Worm (Caenorhabditis elegans) whole organism, young adult: ENCODE data around the gene T06D8.10.

Source experiments
- B0336.3 ChIP-seq: fragments of 200-800 bp; sonication (Bioruptor generic); IDR thresholded peaks from 2 replicates; pipeline ENCODE4 v1.3.6; 2022; ENCODE audit warnings: missing genetic modification characterization, missing compliant biosample characterization
- F49E8.2 ChIP-seq: sonication (generic microtip); optimal IDR thresholded peaks from 3 replicates; lab custom pipeline; 2017; ENCODE audit warnings: missing genetic modification characterization, mild to moderate bottlenecking, missing compliant biosample characterization, antibody characterized with exemption, moderate library complexity; ENCODE audit not compliant: insufficient read depth
- Y95B8A.8 ChIP-seq: fragments of 200-800 bp; sonication (Bioruptor generic); IDR thresholded peaks from 2 replicates; pipeline ENCODE4 v1.3.6; 2022; ENCODE audit warnings: missing genetic modification reagents, missing genetic modification characterization, missing compliant biosample characterization
- ceh-100 ChIP-seq: fragments of 200-800 bp; sonication (Bioruptor generic); IDR thresholded peaks from 2 replicates; pipeline ENCODE4 v1.3.6; 2022; ENCODE audit warnings: missing genetic modification reagents, missing genetic modification characterization, missing compliant biosample characterization
- egrh-3 ChIP-seq: fragments of 200-800 bp; sonication (Bioruptor generic); IDR thresholded peaks from 2 replicates; pipeline ENCODE4 v1.3.6; 2022; ENCODE audit warnings: missing genetic modification reagents, missing genetic modification characterization, missing compliant biosample characterization
- hmg-1.2 ChIP-seq: fragments of 200-800 bp; sonication (Bioruptor generic); IDR thresholded peaks from 2 replicates; pipeline ENCODE4 v1.3.6; 2022; ENCODE audit warnings: missing genetic modification reagents, missing genetic modification characterization, missing compliant biosample characterization
- lsl-1 ChIP-seq: fragments of 200-800 bp; sonication (Bioruptor generic); optimal IDR thresholded peaks from 2 replicates; lab custom pipeline; 2018; ENCODE audit warnings: mild to moderate bottlenecking, missing genetic modification characterization, moderate library complexity, missing compliant biosample characterization
- pha-4 ChIP-seq: fragments of 150-350 bp; sonication (generic microtip); optimal IDR thresholded peaks from 2 replicates; lab custom pipeline; 2014; ENCODE audit warnings: missing biosample characterization, missing genetic modification reagents, missing genetic modification characterization
- snpc-1.3 ChIP-seq: sonication (generic microtip); optimal IDR thresholded peaks from 2 replicates; lab custom pipeline; 2017; ENCODE audit warnings: missing genetic modification characterization, mild to moderate bottlenecking, missing compliant biosample characterization, antibody characterized with exemption, moderate library complexity, missing genotype, missing genetic modification reagents; ENCODE audit not compliant: insufficient read depth
- tbp1 ChIP-seq: fragments of 200-800 bp; sonication (Bioruptor generic); optimal IDR thresholded peaks from 2 replicates; lab custom pipeline; 2018; ENCODE audit warnings: mild to moderate bottlenecking, missing genetic modification characterization, missing compliant biosample characterization
- unc-130 ChIP-seq: sonication (generic microtip); optimal IDR thresholded peaks from 2 replicates; lab custom pipeline; 2016; ENCODE audit warnings: missing genetic modification reagents, missing genetic modification characterization, missing compliant biosample characterization
- ztf-18 ChIP-seq: sonication (generic microtip); optimal IDR thresholded peaks from 2 replicates; lab custom pipeline; 2016; ENCODE audit warnings: missing genotype, mild to moderate bottlenecking, missing genetic modification characterization, missing compliant biosample characterization

- TF ChIP-seq unc-130, result no peak
- TF ChIP-seq F49E8.2 (tag; lab: Kevin White, UChicago), result no peak
- TF ChIP-seq snpc-1.3 (tag; lab: Kevin White, UChicago), result no peak
- no peak for TF ChIP-seq egrh-3 (GFP tag; lab: Robert Waterston, UW)
- no peak for TF ChIP-seq hmg-1.2
- no peak for TF ChIP-seq B0336.3 (GFP tag; lab: Robert Waterston, UW)
- TF ChIP-seq tbp1 (GFP tag; lab: Kevin White, UChicago), result no peak
- TF ChIP-seq Y95B8A.8 (GFP tag; lab: Robert Waterston, UW), result no peak
- TF ChIP-seq ztf-18, result no peak
- no peak for TF ChIP-seq ceh-100 (GFP tag; lab: Robert Waterston, UW)
- no peak for TF ChIP-seq pha-4 (tag; lab: Kevin White, UChicago)
- no peak for TF ChIP-seq lsl-1
Measured at ce11 chrII:11284701-11285100, 37.4 kb upstream of the T06D8.10 start.
